Fruit fly (Drosophila melanogaster) whole organism, embryonic: Measurements from ENCODE around the gene Creld.
A peak's percentile ranks its signal among the peaks of the same experiment; 100 is the strongest.

Experiments
- CG10209 ChIP-seq: fragments of 200-800 bp; sonication (Bioruptor generic); optimal IDR thresholded peaks from 3 replicates; lab custom pipeline; 2017; ENCODE audit warnings: missing biosample characterization, mild to moderate bottlenecking, missing genetic modification characterization, missing genetic modification reagents
- CG11504 ChIP-seq: fragments of 200-800 bp; sonication (Bioruptor generic); optimal IDR thresholded peaks from 3 replicates; lab custom pipeline; 2019; ENCODE audit warnings: missing biosample characterization, mild to moderate bottlenecking, missing genetic modification characterization, moderate library complexity
- CG12744 ChIP-seq: fragments of 200-800 bp; sonication (Bioruptor generic); optimal IDR thresholded peaks from 2 replicates; lab custom pipeline; 2016; ENCODE audit warnings: missing biosample characterization, missing genetic modification characterization
- CG12769 ChIP-seq: fragments of 200-800 bp; sonication (Bioruptor generic); optimal IDR thresholded peaks from 2 replicates; lab custom pipeline; 2019; ENCODE audit warnings: missing biosample characterization, mild to moderate bottlenecking, missing genetic modification characterization, moderate library complexity
- CG13296 ChIP-seq: fragments of 200-800 bp; sonication (Bioruptor generic); optimal IDR thresholded peaks from 3 replicates; lab custom pipeline; 2018; ENCODE audit warnings: missing biosample characterization, mild to moderate bottlenecking, missing genetic modification characterization
- CG14014 ChIP-seq: fragments of 200-800 bp; sonication (Bioruptor generic); IDR thresholded peaks from 2 replicates; pipeline ENCODE4 v1.3.6; 2022; ENCODE audit warnings: missing biosample characterization, missing genetic modification characterization
- CG14965 ChIP-seq: fragments of 200-800 bp; sonication (Bioruptor generic); optimal IDR thresholded peaks from 2 replicates; lab custom pipeline; 2016; ENCODE audit warnings: missing biosample characterization, missing genetic modification characterization, borderline replicate concordance
- CG16779 ChIP-seq: fragments of 200-800 bp; sonication (Bioruptor generic); IDR thresholded peaks from 2 replicates; pipeline ENCODE4 v1.3.6; 2022; ENCODE audit warnings: missing biosample characterization, missing genetic modification characterization
- CG16813 ChIP-seq: fragments of 200-800 bp; sonication (Bioruptor generic); IDR thresholded peaks from 3 replicates; pipeline ENCODE4 v1.3.6; 2022; ENCODE audit warnings: missing biosample characterization, missing genetic modification characterization; ENCODE audit not compliant: partially characterized antibody
- CG17359 ChIP-seq: fragments of 200-800 bp; sonication (Bioruptor generic); optimal IDR thresholded peaks from 3 replicates; lab custom pipeline; 2018; ENCODE audit warnings: missing biosample characterization, mild to moderate bottlenecking, missing genetic modification characterization, moderate library complexity
- CG17385 ChIP-seq: fragments of 200-800 bp; sonication (Bioruptor generic); optimal IDR thresholded peaks from 3 replicates; lab custom pipeline; 2018; ENCODE audit warnings: missing biosample characterization, mild to moderate bottlenecking, missing genetic modification characterization
- CG17802 ChIP-seq: fragments of 200-800 bp; sonication (Bioruptor generic); optimal IDR thresholded peaks from 2 replicates; lab custom pipeline; 2018; ENCODE audit warnings: missing biosample characterization, mild to moderate bottlenecking, missing genetic modification characterization, moderate library complexity
- CG3065 ChIP-seq: fragments of 200-800 bp; sonication (Bioruptor generic); optimal IDR thresholded peaks from 2 replicates; lab custom pipeline; 2016; ENCODE audit warnings: missing biosample characterization, missing genetic modification characterization
- CG3407 ChIP-seq: fragments of 200-800 bp; sonication (Bioruptor generic); optimal IDR thresholded peaks from 2 replicates; lab custom pipeline; 2018; ENCODE audit warnings: missing biosample characterization, mild to moderate bottlenecking, missing genetic modification characterization
- CG4617 ChIP-seq: fragments of 200-800 bp; sonication (Bioruptor generic); optimal IDR thresholded peaks from 3 replicates; lab custom pipeline; 2016; ENCODE audit warnings: missing biosample characterization, missing genetic modification characterization, borderline replicate concordance
- CG6272 ChIP-seq: fragments of 200-800 bp; sonication (Bioruptor generic); IDR thresholded peaks from 2 replicates; pipeline ENCODE4 v1.3.6; 2022; ENCODE audit warnings: missing biosample characterization, missing genetic modification characterization
- CG6854 ChIP-seq: fragments of 200-800 bp; sonication (Bioruptor generic); optimal IDR thresholded peaks from 3 replicates; lab custom pipeline; 2017; ENCODE audit warnings: missing biosample characterization, mild to moderate bottlenecking, missing genetic modification characterization
- CG7372 ChIP-seq: fragments of 200-800 bp; sonication (Bioruptor generic); IDR thresholded peaks from 2 replicates; pipeline ENCODE4 v1.3.6; 2022; ENCODE audit warnings: missing biosample characterization, missing genetic modification characterization
- CG7786 ChIP-seq: fragments of 200-800 bp; sonication (Bioruptor generic); optimal IDR thresholded peaks from 2 replicates; lab custom pipeline; 2016; ENCODE audit warnings: missing biosample characterization, missing genetic modification characterization
- CG8290 ChIP-seq, 3 experiments: fragments of 200-800 bp; sonication (Bioruptor generic); optimal IDR thresholded peaks; 2 replicates each; lab custom pipeline; 2016 to 2019; ENCODE audit warnings: missing biosample characterization in 3 of 3, missing genetic modification characterization in 3 of 3, mild to moderate bottlenecking in 2 of 3, moderate library complexity in 1 of 3
- CG9215 ChIP-seq: fragments of 200-800 bp; sonication (Bioruptor generic); IDR thresholded peaks from 2 replicates; pipeline ENCODE4 v1.3.6; 2022; ENCODE audit warnings: missing biosample characterization, missing genetic modification characterization
- CrebB ChIP-seq: fragments of 200-800 bp; sonication (Bioruptor generic); optimal IDR thresholded peaks from 3 replicates; lab custom pipeline; 2018; ENCODE audit warnings: missing biosample characterization, mild to moderate bottlenecking, missing genetic modification characterization
- Dbx ChIP-seq: fragments of 200-800 bp; sonication (Bioruptor generic); IDR thresholded peaks from 3 replicates; pipeline ENCODE4 v1.3.6; 2022; ENCODE audit warnings: missing biosample characterization, missing genetic modification characterization
- Dll ChIP-seq: fragments of 200-800 bp; sonication (Bioruptor generic); IDR thresholded peaks from 4 replicates; pipeline ENCODE4 v1.3.6; 2022; ENCODE audit warnings: missing biosample characterization, missing genetic modification characterization; ENCODE audit not compliant: partially characterized antibody
- Hand ChIP-seq: fragments of 200-800 bp; sonication (Bioruptor generic); optimal IDR thresholded peaks from 2 replicates; lab custom pipeline; 2017; ENCODE audit warnings: mild to moderate bottlenecking, missing biosample characterization, missing genetic modification reagents, missing genetic modification characterization
- Hmr ChIP-seq: fragments of 200-800 bp; sonication (Bioruptor generic); optimal IDR thresholded peaks from 3 replicates; lab custom pipeline; 2017; ENCODE audit warnings: mild to moderate bottlenecking, missing biosample characterization, missing genetic modification reagents, missing genetic modification characterization
- Lhr ChIP-seq: fragments of 200-800 bp; sonication (Bioruptor generic); optimal IDR thresholded peaks from 3 replicates; lab custom pipeline; 2017; ENCODE audit warnings: mild to moderate bottlenecking, missing biosample characterization, missing genetic modification reagents, missing genetic modification characterization
- MTF-1 ChIP-seq: fragments of 200-800 bp; sonication (Bioruptor generic); optimal IDR thresholded peaks from 2 replicates; lab custom pipeline; 2018; ENCODE audit warnings: missing biosample characterization, mild to moderate bottlenecking, missing genetic modification characterization, borderline replicate concordance
- Side ChIP-seq: fragments of 200-800 bp; sonication (Bioruptor generic); optimal IDR thresholded peaks from 2 replicates; lab custom pipeline; 2016; ENCODE audit warnings: missing biosample characterization, missing genetic modification characterization
- YL-1 ChIP-seq: fragments of 200-800 bp; sonication (Bioruptor generic); optimal IDR thresholded peaks from 3 replicates; lab custom pipeline; 2017; ENCODE audit warnings: missing biosample characterization, mild to moderate bottlenecking, missing genetic modification characterization
- ase ChIP-seq: fragments of 200-800 bp; sonication (Bioruptor generic); IDR thresholded peaks from 3 replicates; pipeline ENCODE4 v1.3.6; 2022; ENCODE audit warnings: missing biosample characterization, missing genetic modification characterization
- bsh ChIP-seq, 2 experiments: fragments of 200-800 bp; sonication (Bioruptor generic); optimal IDR thresholded peaks; 2 replicates each; lab custom pipeline; 2017 to 2018; ENCODE audit warnings: mild to moderate bottlenecking in 2 of 2, missing biosample characterization in 2 of 2, missing genetic modification characterization in 2 of 2, moderate library complexity in 1 of 2
- cg ChIP-seq: fragments of 200-800 bp; sonication (Bioruptor generic); optimal IDR thresholded peaks from 3 replicates; lab custom pipeline; 2019; ENCODE audit warnings: missing biosample characterization, mild to moderate bottlenecking, missing genetic modification characterization, moderate library complexity
- dan ChIP-seq: fragments of 200-800 bp; sonication (Bioruptor generic); IDR thresholded peaks from 2 replicates; pipeline ENCODE4 v1.3.6; 2022; ENCODE audit warnings: missing biosample characterization, missing genetic modification characterization
- dmrt99B ChIP-seq: fragments of 200-800 bp; sonication (Bioruptor generic); optimal IDR thresholded peaks from 2 replicates; lab custom pipeline; 2018; ENCODE audit warnings: missing biosample characterization, mild to moderate bottlenecking, missing genetic modification characterization, moderate library complexity
- eyg ChIP-seq: fragments of 200-800 bp; sonication (Bioruptor generic); optimal IDR thresholded peaks from 3 replicates; lab custom pipeline; 2016; ENCODE audit warnings: missing biosample characterization, missing genetic modification characterization
- fd64A ChIP-seq: fragments of 200-800 bp; sonication (Bioruptor generic); optimal IDR thresholded peaks from 3 replicates; lab custom pipeline; 2018; ENCODE audit warnings: missing biosample characterization, mild to moderate bottlenecking, missing genetic modification characterization
- gcm ChIP-seq: fragments of 200-800 bp; sonication (Bioruptor generic); optimal IDR thresholded peaks from 2 replicates; lab custom pipeline; 2019; ENCODE audit warnings: missing biosample characterization, mild to moderate bottlenecking, missing genetic modification characterization, moderate library complexity
- ham ChIP-seq: fragments of 200-800 bp; sonication (Bioruptor generic); IDR thresholded peaks from 2 replicates; pipeline ENCODE4 v1.3.6; 2022; ENCODE audit warnings: missing biosample characterization, missing genetic modification characterization
- klu ChIP-seq: fragments of 200-800 bp; sonication (Bioruptor generic); IDR thresholded peaks from 2 replicates; pipeline ENCODE4 v1.3.6; 2022; ENCODE audit warnings: missing biosample characterization, missing genetic modification characterization
- lov ChIP-seq, 2 experiments: fragments of 200-800 bp in 1 of 2; fragments of >200 bp in 1 of 2; sonication (Bioruptor generic) in 1 of 2; IDR thresholded peaks in 1 of 2; optimal IDR thresholded peaks in 1 of 2; 2 replicates in 1 of 2; 3 replicates in 1 of 2; pipeline versions ENCODE4 v1.3.6 to Lab custom; 2017 to 2022; ENCODE audit warnings: missing biosample characterization in 1 of 2, missing genetic modification characterization in 1 of 2
- nau ChIP-seq: fragments of 200-800 bp; sonication (Bioruptor generic); optimal IDR thresholded peaks from 3 replicates; lab custom pipeline; 2017; ENCODE audit warnings: missing biosample characterization, mild to moderate bottlenecking, missing genetic modification characterization, missing genetic modification reagents
- otp ChIP-seq: fragments of 200-800 bp; sonication (Bioruptor generic); IDR thresholded peaks from 3 replicates; pipeline ENCODE4, ENCODE4 v1.3.6; 2022; ENCODE audit warnings: missing biosample characterization, missing genetic modification characterization
- run ChIP-seq: fragments of 200-800 bp; sonication (Bioruptor generic); optimal IDR thresholded peaks from 3 replicates; lab custom pipeline; 2018; ENCODE audit warnings: missing biosample characterization, mild to moderate bottlenecking, missing genetic modification characterization
- sens ChIP-seq: fragments of 200-800 bp; sonication (Bioruptor generic); peaks from one replicate; lab custom pipeline; 2016; ENCODE audit warnings: missing biosample characterization, missing genetic modification characterization
- sna ChIP-seq: fragments of 200-800 bp; sonication (Bioruptor generic); IDR thresholded peaks from 2 replicates; pipeline ENCODE4 v1.3.6; 2022; ENCODE audit warnings: missing biosample characterization, missing genetic modification characterization; ENCODE audit not compliant: partially characterized antibody
- sob ChIP-seq: fragments of 200-800 bp; sonication (Bioruptor generic); IDR thresholded peaks from 2 replicates; pipeline ENCODE4 v1.3.6; 2022; ENCODE audit warnings: missing biosample characterization, missing genetic modification characterization
- tio ChIP-seq: fragments of 200-800 bp; sonication (Bioruptor generic); optimal IDR thresholded peaks from 2 replicates; lab custom pipeline; 2017; ENCODE audit warnings: missing biosample characterization, missing genetic modification characterization, inconsistent platforms
- twi ChIP-seq: fragments of 200-800 bp; optimal IDR thresholded peaks from 2 replicates; lab custom pipeline; 2019; ENCODE audit warnings: missing biosample characterization, mild to moderate bottlenecking, missing genetic modification characterization, moderate library complexity

Creld gene

DNA sequence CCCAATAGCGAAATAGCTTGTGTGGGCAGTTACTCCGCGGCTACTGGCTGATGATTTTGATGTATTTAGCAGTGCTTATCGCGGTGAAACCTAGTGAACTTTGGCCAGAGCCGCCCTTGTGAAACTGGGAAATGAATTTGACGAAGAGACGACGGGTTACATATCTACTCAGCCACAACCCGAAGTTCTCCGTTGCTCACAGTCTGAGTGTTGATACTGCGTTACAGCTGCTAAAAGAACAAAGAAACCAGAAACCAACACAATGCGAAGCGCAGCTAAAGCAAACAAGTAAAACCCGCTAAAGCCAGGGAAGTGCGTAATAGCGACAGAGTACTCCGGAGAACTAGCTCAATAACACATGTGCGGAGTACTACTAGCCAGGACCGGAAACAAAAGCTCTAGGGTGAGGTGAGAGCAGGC lies 26.1 kb downstream of the Creld start (continued):
- TF ChIP-seq dan (GFP tag; lab: Robert Waterston, UW), result no peak
- no peak for TF ChIP-seq CG8290 (GFP tag; optimal IDR thresholded peaks at IDR 0.05; lab: Kevin White, UChicago)
- TF ChIP-seq CG8290 (tag; optimal IDR thresholded peaks at IDR 0.05; lab: Kevin White, UChicago), result peak in 1 of 2 experiments; percentile 25
- peak; percentile 28 for TF ChIP-seq Hmr (GFP tag; lab: Kevin White, UChicago)
- TF ChIP-seq CG10209 (GFP tag; lab: Kevin White, UChicago), result peak; percentile 10
- TF ChIP-seq CG3407 (GFP tag; lab: Kevin White, UChicago), result no peak
- TF ChIP-seq CG9215, result no peak
- TF ChIP-seq ase, result no peak
- no peak for TF ChIP-seq YL-1 (GFP tag; lab: Kevin White, UChicago)
- TF ChIP-seq gcm (GFP tag; lab: Kevin White, UChicago), result no peak
- no peak for TF ChIP-seq Side (GFP tag; lab: Kevin White, UChicago)
- TF ChIP-seq CG7372 (GFP tag; lab: Robert Waterston, UW), result no peak
- TF ChIP-seq CG12744 (GFP tag; lab: Kevin White, UChicago), result no peak
- peak; percentile 49 for TF ChIP-seq Hand (GFP tag; lab: Kevin White, UChicago)
- no peak for TF ChIP-seq klu
- no peak for TF ChIP-seq CG3065 (GFP tag; lab: Kevin White, UChicago)
- TF ChIP-seq cg (GFP tag; lab: Kevin White, UChicago), result no peak
- no peak for TF ChIP-seq CG6272 (GFP tag; lab: Robert Waterston, UW)
- TF ChIP-seq ham (GFP tag; lab: Robert Waterston, UW), result no peak
- TF ChIP-seq CG16813, result no peak
- no peak for TF ChIP-seq bsh (GFP tag; optimal IDR thresholded peaks at IDR 0.05; lab: Kevin White, UChicago)
- no peak for TF ChIP-seq fd64A (GFP tag; lab: Kevin White, UChicago)
- TF ChIP-seq CG6854 (GFP tag; lab: Kevin White, UChicago), result peak; percentile 7
- no peak for TF ChIP-seq CG17802 (tag; lab: Kevin White, UChicago)
- TF ChIP-seq run (tag; lab: Kevin White, UChicago), result no peak
- peak; percentile 21 for TF ChIP-seq CG17385 (GFP tag; lab: Kevin White, UChicago)
- peak; percentile 16; the same call in 1 of the 3 replicates for TF ChIP-seq Dbx
- 0 out of 3 replicates have a peak, but pooled peaks have one; percentile 8 for TF ChIP-seq otp (GFP tag; lab: Robert Waterston, UW)
- no peak for TF ChIP-seq Dll (GFP tag; lab: Robert Waterston, UW)
- no peak for TF ChIP-seq CG16779 (GFP tag; lab: Robert Waterston, UW)
- TF ChIP-seq sob, result peak; percentile 28; the same call in 1 of the 2 replicates
- no peak for TF ChIP-seq CG7786 (GFP tag; lab: Kevin White, UChicago)
- TF ChIP-seq CrebB (tag; lab: Kevin White, UChicago), result no peak
- TF ChIP-seq MTF-1 (GFP tag; lab: Kevin White, UChicago), result no peak
- TF ChIP-seq CG12769, result peak; percentile 20
- TF ChIP-seq CG13296 (GFP tag; lab: Kevin White, UChicago), result peak; percentile 19
- TF ChIP-seq sna (GFP tag; lab: Robert Waterston, UW), result no peak
- TF ChIP-seq nau, result no peak
- no peak for TF ChIP-seq Lhr (GFP tag; lab: Kevin White, UChicago)
- TF ChIP-seq CG11504 (tag; lab: Kevin White, UChicago), result no peak
- no peak for TF ChIP-seq dmrt99B
- 0 out of 2 replicates have a peak, but pooled peaks have one; percentile 20 for TF ChIP-seq CG14014 (GFP tag; lab: Robert Waterston, UW)
- TF ChIP-seq tio (GFP tag; lab: Kevin White, UChicago), result no peak
- TF ChIP-seq eyg (GFP tag; lab: Kevin White, UChicago), result peak; percentile 35
- TF ChIP-seq CG14965 (GFP tag; lab: Kevin White, UChicago), result no peak
- TF ChIP-seq CG17359, result no peak
- no peak for TF ChIP-seq CG4617
- no peak for TF ChIP-seq lov (optimal IDR thresholded peaks at IDR 0.05; lab: Kevin White, UChicago)
- no peak for TF ChIP-seq lov (GFP tag; IDR thresholded peaks at IDR 0.05; lab: Robert Waterston, UW)
- TF ChIP-seq sens (GFP tag; lab: Kevin White, UChicago), result peak; percentile 86
- no peak for TF ChIP-seq twi (tag; lab: Kevin White, UChicago)
